Worm (Caenorhabditis elegans): ENCODE results near the gene Y97E10AL.1.

Gene Y97E10AL.1

DNA sequence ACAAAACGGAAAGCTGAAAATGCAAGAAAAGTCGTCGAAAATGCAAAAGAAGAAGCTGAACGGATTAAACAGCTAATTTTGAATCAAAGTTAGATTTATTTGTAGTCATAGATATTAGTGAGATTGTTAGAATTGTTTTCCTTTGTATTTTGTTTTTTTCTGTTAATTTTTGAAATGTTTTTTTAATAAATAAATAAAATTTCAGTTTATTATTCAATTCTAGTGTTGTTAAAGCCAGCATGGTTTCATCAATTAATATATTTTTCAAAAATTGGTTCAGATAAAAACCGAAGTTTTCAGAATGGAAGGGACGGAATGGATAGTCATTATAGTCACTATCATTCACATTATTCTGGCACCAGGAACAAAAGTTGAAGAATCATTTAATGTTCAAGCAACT, 48.9 kb downstream of the Y97E10AL.1 start, which contains the start of gene algn-12:
TSS of gene algn-12 (plus strand) at position 301 of the 400 bp plus-strand sequence.
- TF ChIP-seq W03F9.2 (tag; optimal IDR thresholded peaks at IDR 0.05), result no peak
- TF ChIP-seq him-1 (tag; optimal IDR thresholded peaks at IDR 0.05), result no peak
- no peak for TF ChIP-seq dao-5 (tag; optimal IDR thresholded peaks at IDR 0.05)

DNA sequence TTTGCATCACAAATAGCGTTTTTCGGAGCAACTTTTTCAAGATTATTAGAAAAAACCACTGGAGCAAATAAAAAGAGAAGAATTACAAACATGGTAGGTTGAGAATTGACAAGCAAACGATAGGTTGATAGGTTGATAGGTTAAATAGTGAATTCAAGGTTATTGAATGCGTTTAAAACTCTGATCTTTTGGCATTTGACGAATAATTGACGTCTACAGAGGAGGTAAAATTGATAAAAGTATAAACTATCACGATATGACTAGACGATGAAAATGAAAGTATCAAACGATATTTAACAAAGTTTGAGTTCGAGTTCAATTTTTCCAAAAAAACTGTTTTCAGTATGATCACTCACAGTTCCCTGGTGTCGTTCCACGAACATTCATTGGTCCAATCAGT, 50.0 kb downstream of the Y97E10AL.1 start, which contains the start of gene ZC513.14:
TSS of gene ZC513.14 (minus strand) at position 101 of the 400 bp plus-strand sequence.
- TF ChIP-seq dao-5 (tag; optimal IDR thresholded peaks at IDR 0.05) (no peak), him-1 (tag; optimal IDR thresholded peaks at IDR 0.05) (no peak), W03F9.2 (tag; optimal IDR thresholded peaks at IDR 0.05) (no peak)

All from whole organism, L4/young adult.